Fruit fly (Drosophila melanogaster): ENCODE results near the gene Hakai.
A peak's percentile ranks its signal among the peaks of the same experiment; 100 is the strongest.

Hakai gene

DNA sequence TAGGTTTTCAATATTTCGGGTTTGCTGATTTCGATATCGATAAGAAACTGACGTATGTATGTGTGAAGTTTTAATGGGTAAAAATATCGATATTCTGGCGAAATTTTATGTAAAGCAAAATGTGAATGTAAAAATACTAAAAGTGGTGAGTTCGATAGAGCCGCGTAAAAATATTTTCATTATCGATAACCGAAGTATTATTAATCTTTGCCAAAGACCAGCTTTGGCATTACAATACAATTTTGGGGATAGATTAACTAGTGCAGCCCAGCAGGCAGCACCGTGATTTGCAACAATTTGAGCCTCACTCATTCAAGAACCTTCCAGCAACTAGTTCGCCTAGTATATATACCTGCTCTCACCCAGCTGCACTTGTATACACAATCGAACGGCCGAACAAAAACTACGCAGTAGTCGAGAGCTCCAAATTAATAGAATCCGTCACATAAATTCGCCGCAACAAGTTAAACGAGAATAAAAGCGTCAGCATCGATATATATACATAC lies 40.0 kb downstream of the Hakai start (continued):
- TF ChIP-seq CG13296 (GFP tag; optimal IDR thresholded peaks at IDR 0.05): no peak
- no peak for TF ChIP-seq Hey (tag; optimal IDR thresholded peaks at IDR 0.05)
- TF ChIP-seq HmgD (GFP tag; optimal IDR thresholded peaks at IDR 0.05): peak; percentile 38
- no peak for TF ChIP-seq CG11696 (GFP tag; IDR thresholded peaks at IDR 0.05)
- no peak for TF ChIP-seq tll (GFP tag; optimal IDR thresholded peaks at IDR 0.05)
- no peak for TF ChIP-seq CG12104 (GFP tag; optimal IDR thresholded peaks at IDR 0.05)
- TF ChIP-seq yki (optimal IDR thresholded peaks at IDR 0.05): no peak
- TF ChIP-seq ab (GFP tag; optimal IDR thresholded peaks at IDR 0.05): no peak
- peak; percentile 33 for TF ChIP-seq CG12769 (tag; optimal IDR thresholded peaks at IDR 0.05)
- peak; percentile 83; the same call in 2 of the 3 replicates for TF ChIP-seq Opbp (GFP tag; IDR thresholded peaks at IDR 0.05; ENCODE audit: partially characterized antibody)
- TF ChIP-seq CG31441 (GFP tag; IDR thresholded peaks at IDR 0.05): peak; percentile 62
- TF ChIP-seq CG18262 (tag; optimal IDR thresholded peaks at IDR 0.05): no peak
- no peak for TF ChIP-seq CG12071 (GFP tag; optimal IDR thresholded peaks at IDR 0.05)
- TF ChIP-seq slbo (GFP tag; IDR thresholded peaks at IDR 0.05): no peak
- TF ChIP-seq btn (GFP tag; optimal IDR thresholded peaks at IDR 0.05): no peak
- TF ChIP-seq p53 (GFP tag; optimal IDR thresholded peaks at IDR 0.05): no peak
- TF ChIP-seq klu (GFP tag; IDR thresholded peaks at IDR 0.05): no peak
- no peak for TF ChIP-seq CG10543 (GFP tag; optimal IDR thresholded peaks at IDR 0.05)
- no peak for TF ChIP-seq CG13424 (tag; optimal IDR thresholded peaks at IDR 0.05)
- TF ChIP-seq Sry-β (GFP tag; optimal IDR thresholded peaks at IDR 0.05): no peak
- TF ChIP-seq shn (GFP tag; optimal IDR thresholded peaks at IDR 0.05): no peak
- no peak for TF ChIP-seq CG8944 (GFP tag; optimal IDR thresholded peaks at IDR 0.05)
- no peak for TF ChIP-seq CG4282 (GFP tag; optimal IDR thresholded peaks at IDR 0.05)
- TF ChIP-seq CG18619 (GFP tag; optimal IDR thresholded peaks at IDR 0.05): no peak
- peak; percentile 5 for TF ChIP-seq CG11504 (tag; optimal IDR thresholded peaks at IDR 0.05)
- TF ChIP-seq nerfin-1 (tag; optimal IDR thresholded peaks at IDR 0.05): peak; percentile 63
- no peak for TF ChIP-seq CG6813 (GFP tag; optimal IDR thresholded peaks at IDR 0.05)
- TF ChIP-seq CG1603 (tag; optimal IDR thresholded peaks at IDR 0.05): peak; percentile 69
- TF ChIP-seq Lim3 (GFP tag; IDR thresholded peaks at IDR 0.05): no peak
- TF ChIP-seq fd102C (GFP tag; optimal IDR thresholded peaks at IDR 0.05): no peak
- TF ChIP-seq CG33213 (GFP tag; optimal IDR thresholded peaks at IDR 0.05): peak; percentile 19
- no peak for TF ChIP-seq lola (GFP tag; optimal IDR thresholded peaks at IDR 0.05)
- TF ChIP-seq NC2α (GFP tag; optimal IDR thresholded peaks at IDR 0.05): no peak
- no peak for TF ChIP-seq eyg (GFP tag; optimal IDR thresholded peaks at IDR 0.05)
- no peak for TF ChIP-seq CG5245 (GFP tag; optimal IDR thresholded peaks at IDR 0.05)
- TF ChIP-seq jing (GFP tag; optimal IDR thresholded peaks at IDR 0.05): no peak
- TF ChIP-seq Sox102F (GFP tag; optimal IDR thresholded peaks at IDR 0.05): no peak
- TF ChIP-seq tna (GFP tag; IDR thresholded peaks at IDR 0.05; ENCODE audit: partially characterized antibody): peak; percentile 92
- no peak for TF ChIP-seq chif (GFP tag; optimal IDR thresholded peaks at IDR 0.05)
- TF ChIP-seq ara (GFP tag; IDR thresholded peaks at IDR 0.05): no peak
- no peak for TF ChIP-seq CG5180 (GFP tag; optimal IDR thresholded peaks at IDR 0.05)
- TF ChIP-seq CG30020 (tag; optimal IDR thresholded peaks at IDR 0.05): peak; percentile 55
- peak; percentile 71 for TF ChIP-seq MBD-R2 (GFP tag; IDR thresholded peaks at IDR 0.05)
- TF ChIP-seq Hr78 (GFP tag; optimal IDR thresholded peaks at IDR 0.05): no peak
- no peak for TF ChIP-seq seq (GFP tag; IDR thresholded peaks at IDR 0.05)
- peak; percentile 67 for TF ChIP-seq E2f2 (GFP tag; IDR thresholded peaks at IDR 0.05)
- no peak for TF ChIP-seq ap (GFP tag; IDR thresholded peaks at IDR 0.05)
- peak; percentile 82 for TF ChIP-seq MESR4 (GFP tag; optimal IDR thresholded peaks at IDR 0.05)
- no peak for TF ChIP-seq Blimp-1 (GFP tag; optimal IDR thresholded peaks at IDR 0.05)
- no peak for TF ChIP-seq CG8359 (GFP tag; optimal IDR thresholded peaks at IDR 0.05; ENCODE audit: borderline replicate concordance)

Data from whole organism, embryonic.